Fruit fly (Drosophila melanogaster) whole organism, embryonic: ENCODE measurements around the gene POLDIP2.
A peak's percentile ranks its signal among the peaks of the same experiment; 100 is the strongest.

Experiments
- BEAF-32 ChIP-seq: fragments of 200-800 bp; sonication (Bioruptor generic); optimal IDR thresholded peaks from 3 replicates; lab custom pipeline; 2017; ENCODE audit warnings: missing biosample characterization, missing genetic modification characterization, mild to moderate bottlenecking, moderate library complexity, missing genetic modification reagents
- CG10274 ChIP-seq: fragments of 200-800 bp; sonication (Bioruptor generic); optimal IDR thresholded peaks from 3 replicates; lab custom pipeline; 2017; ENCODE audit warnings: missing biosample characterization, mild to moderate bottlenecking, missing genetic modification characterization
- CG12219 ChIP-seq: fragments of 200-800 bp; sonication (Bioruptor generic); optimal IDR thresholded peaks from 3 replicates; lab custom pipeline; 2018; ENCODE audit warnings: missing biosample characterization, mild to moderate bottlenecking, missing genetic modification characterization
- CG12769 ChIP-seq: fragments of 200-800 bp; sonication (Bioruptor generic); optimal IDR thresholded peaks from 2 replicates; lab custom pipeline; 2019; ENCODE audit warnings: missing biosample characterization, mild to moderate bottlenecking, missing genetic modification characterization, moderate library complexity
- CG14441 ChIP-seq: fragments of 200-800 bp; sonication (Bioruptor generic); IDR thresholded peaks from 2 replicates; pipeline ENCODE4 v1.3.6; 2022; ENCODE audit warnings: missing biosample characterization, missing genetic modification characterization
- CG15514 ChIP-seq: fragments of 200-800 bp; sonication (Bioruptor generic); optimal IDR thresholded peaks from 3 replicates; lab custom pipeline; 2017; ENCODE audit warnings: missing biosample characterization, missing genetic modification characterization, mild to moderate bottlenecking, moderate library complexity, missing genetic modification reagents
- CG15601 ChIP-seq: fragments of 200-800 bp; sonication (Bioruptor generic); optimal IDR thresholded peaks from 3 replicates; lab custom pipeline; 2019; ENCODE audit warnings: missing biosample characterization, mild to moderate bottlenecking, missing genetic modification characterization, moderate library complexity
- CG16813 ChIP-seq: fragments of 200-800 bp; sonication (Bioruptor generic); IDR thresholded peaks from 3 replicates; pipeline ENCODE4 v1.3.6; 2022; ENCODE audit warnings: missing biosample characterization, missing genetic modification characterization; ENCODE audit not compliant: partially characterized antibody
- CG17186 ChIP-seq: fragments of 200-800 bp; sonication (Bioruptor generic); optimal IDR thresholded peaks from 3 replicates; lab custom pipeline; 2017; ENCODE audit warnings: missing biosample characterization, missing genetic modification reagents, missing genetic modification characterization
- CG17802 ChIP-seq: fragments of 200-800 bp; sonication (Bioruptor generic); optimal IDR thresholded peaks from 2 replicates; lab custom pipeline; 2018; ENCODE audit warnings: missing biosample characterization, mild to moderate bottlenecking, missing genetic modification characterization, moderate library complexity
- CG4282 ChIP-seq: fragments of 200-800 bp; sonication (Bioruptor generic); optimal IDR thresholded peaks from 2 replicates; lab custom pipeline; 2016; ENCODE audit warnings: missing biosample characterization, missing genetic modification characterization
- CG4328 ChIP-seq: fragments of 200-800 bp; sonication (Bioruptor generic); optimal IDR thresholded peaks from 3 replicates; lab custom pipeline; 2017; ENCODE audit warnings: missing biosample characterization, missing genetic modification reagents, missing genetic modification characterization
- CG4617 ChIP-seq: fragments of 200-800 bp; sonication (Bioruptor generic); optimal IDR thresholded peaks from 3 replicates; lab custom pipeline; 2016; ENCODE audit warnings: missing biosample characterization, missing genetic modification characterization, borderline replicate concordance
- CG4707 ChIP-seq: fragments of 200-800 bp; sonication (Bioruptor generic); optimal IDR thresholded peaks from 2 replicates; lab custom pipeline; 2018; ENCODE audit warnings: missing biosample characterization, mild to moderate bottlenecking, missing genetic modification characterization, moderate library complexity
- CG4730 ChIP-seq: fragments of 200-800 bp; sonication (Bioruptor generic); IDR thresholded peaks from 2 replicates; pipeline ENCODE4 v1.3.6; 2022; ENCODE audit warnings: missing biosample characterization, missing genetic modification characterization
- CG6272 ChIP-seq: fragments of 200-800 bp; sonication (Bioruptor generic); IDR thresholded peaks from 2 replicates; pipeline ENCODE4 v1.3.6; 2022; ENCODE audit warnings: missing biosample characterization, missing genetic modification characterization
- CG6854 ChIP-seq: fragments of 200-800 bp; sonication (Bioruptor generic); optimal IDR thresholded peaks from 3 replicates; lab custom pipeline; 2017; ENCODE audit warnings: missing biosample characterization, mild to moderate bottlenecking, missing genetic modification characterization
- CG7357 ChIP-seq: fragments of 200-800 bp; sonication (Bioruptor generic); IDR thresholded peaks from 3 replicates; pipeline ENCODE4 v1.3.6; 2022; ENCODE audit warnings: missing biosample characterization, missing genetic modification characterization
- CG7556 ChIP-seq: fragments of 200-800 bp; sonication (Bioruptor generic); optimal IDR thresholded peaks from 2 replicates; lab custom pipeline; 2017; ENCODE audit warnings: missing biosample characterization, mild to moderate bottlenecking, missing genetic modification characterization
- CG8388 ChIP-seq: fragments of 200-800 bp; sonication (Bioruptor generic); optimal IDR thresholded peaks from 2 replicates; lab custom pipeline; 2019; ENCODE audit warnings: missing biosample characterization, mild to moderate bottlenecking, missing genetic modification characterization, moderate library complexity
- CG8478 ChIP-seq: fragments of >200 bp; optimal IDR thresholded peaks from 2 replicates; lab custom pipeline; 2018
- CTCF ChIP-seq: fragments of 200-800 bp; sonication (Bioruptor generic); optimal IDR thresholded peaks from 2 replicates; lab custom pipeline; 2017; ENCODE audit warnings: missing biosample characterization, mild to moderate bottlenecking, missing genetic modification characterization, moderate library complexity
- Dp ChIP-seq: fragments of 200-800 bp; sonication (Bioruptor generic); optimal IDR thresholded peaks from 2 replicates; lab custom pipeline; 2018; ENCODE audit warnings: missing biosample characterization, mild to moderate bottlenecking, missing genetic modification characterization, moderate library complexity
- Hand ChIP-seq: fragments of 200-800 bp; sonication (Bioruptor generic); optimal IDR thresholded peaks from 2 replicates; lab custom pipeline; 2017; ENCODE audit warnings: mild to moderate bottlenecking, missing biosample characterization, missing genetic modification reagents, missing genetic modification characterization
- HmgZ ChIP-seq: fragments of 200-800 bp; sonication (Bioruptor generic); optimal IDR thresholded peaks from 2 replicates; lab custom pipeline; 2018; ENCODE audit warnings: missing biosample characterization, mild to moderate bottlenecking, missing genetic modification characterization
- Hmx ChIP-seq: fragments of 200-800 bp; sonication (Bioruptor generic); optimal IDR thresholded peaks from 2 replicates; lab custom pipeline; 2016; ENCODE audit warnings: missing biosample characterization, missing genetic modification characterization
- Hr3 ChIP-seq: fragments of 200-800 bp; sonication (Bioruptor generic); optimal IDR thresholded peaks from 3 replicates; lab custom pipeline; 2016; ENCODE audit warnings: missing biosample characterization, missing genetic modification characterization
- NC2β ChIP-seq: fragments of 200-800 bp; sonication (Bioruptor generic); optimal IDR thresholded peaks from 2 replicates; lab custom pipeline; 2016; ENCODE audit warnings: missing biosample characterization, missing genetic modification characterization
- Oaz ChIP-seq: fragments of 200-800 bp; sonication (Bioruptor generic); IDR thresholded peaks from 2 replicates; pipeline ENCODE4 v1.3.6; 2022; ENCODE audit warnings: missing biosample characterization, missing genetic modification characterization
- Sin3A ChIP-seq: fragments of >200 bp; optimal IDR thresholded peaks from 2 replicates; lab custom pipeline; 2018
- Usf ChIP-seq: fragments of 200-800 bp; sonication (Bioruptor generic); optimal IDR thresholded peaks from 2 replicates; lab custom pipeline; 2017; ENCODE audit warnings: missing genotype, missing biosample characterization, missing genetic modification characterization
- amos ChIP-seq: fragments of 200-800 bp; sonication (Bioruptor generic); IDR thresholded peaks from 2 replicates; pipeline ENCODE4 v1.3.6; 2022; ENCODE audit warnings: missing biosample characterization, missing genetic modification characterization; ENCODE audit not compliant: partially characterized antibody
- bab2 ChIP-seq: fragments of 200-800 bp; sonication (Bioruptor generic); optimal IDR thresholded peaks from 2 replicates; lab custom pipeline; 2016; ENCODE audit warnings: missing biosample characterization, missing genetic modification characterization
- dimm ChIP-seq: fragments of 200-800 bp; sonication (Bioruptor generic); IDR thresholded peaks from 2 replicates; pipeline ENCODE4 v1.3.6; 2022; ENCODE audit warnings: missing biosample characterization, missing genetic modification characterization
- disco-r ChIP-seq: fragments of 200-800 bp; sonication (Bioruptor generic); optimal IDR thresholded peaks from 2 replicates; lab custom pipeline; 2016; ENCODE audit warnings: missing biosample characterization, missing genetic modification characterization
- ftz-f1 ChIP-seq: fragments of 200-800 bp; sonication (Bioruptor generic); optimal IDR thresholded peaks from 2 replicates; lab custom pipeline; 2016; ENCODE audit warnings: missing biosample characterization, missing genetic modification characterization
- gfzf ChIP-seq: fragments of 200-800 bp; sonication (Bioruptor generic); optimal IDR thresholded peaks from 2 replicates; lab custom pipeline; 2016; ENCODE audit warnings: missing biosample characterization, mild to moderate bottlenecking, missing genetic modification characterization, moderate library complexity
- her ChIP-seq: fragments of 200-800 bp; sonication (Bioruptor generic); optimal IDR thresholded peaks from 2 replicates; lab custom pipeline; 2016; ENCODE audit warnings: missing biosample characterization, missing genetic modification characterization
- hth ChIP-seq: fragments of >200 bp; optimal IDR thresholded peaks from 2 replicates; lab custom pipeline; 2017; ENCODE audit warnings: inconsistent platforms
- knrl ChIP-seq: fragments of 200-800 bp; sonication (Bioruptor generic); IDR thresholded peaks from 3 replicates; pipeline ENCODE4 v1.3.6; 2022; ENCODE audit warnings: missing biosample characterization, missing genetic modification characterization; ENCODE audit not compliant: partially characterized antibody
- mld ChIP-seq: fragments of 200-800 bp; sonication (Bioruptor generic); IDR thresholded peaks from 3 replicates; pipeline ENCODE4 v1.3.6; 2022; ENCODE audit warnings: missing biosample characterization, missing genetic modification characterization; ENCODE audit not compliant: partially characterized antibody
- p53 ChIP-seq: fragments of 200-800 bp; sonication (Bioruptor generic); optimal IDR thresholded peaks from 2 replicates; lab custom pipeline; 2016; ENCODE audit warnings: missing biosample characterization, missing genetic modification characterization
- ranshi ChIP-seq: fragments of 200-800 bp; sonication (Bioruptor generic); IDR thresholded peaks from 2 replicates; pipeline ENCODE4 v1.3.6; 2022; ENCODE audit warnings: missing biosample characterization, missing genetic modification characterization
- seq ChIP-seq: fragments of 200-800 bp; sonication (Bioruptor generic); IDR thresholded peaks from 2 replicates; pipeline ENCODE4 v1.3.6; 2022; ENCODE audit warnings: missing biosample characterization, missing genetic modification characterization
- sna ChIP-seq: fragments of 200-800 bp; sonication (Bioruptor generic); IDR thresholded peaks from 2 replicates; pipeline ENCODE4 v1.3.6; 2022; ENCODE audit warnings: missing biosample characterization, missing genetic modification characterization; ENCODE audit not compliant: partially characterized antibody
- stc ChIP-seq: fragments of 200-800 bp; sonication (Bioruptor generic); IDR thresholded peaks from 2 replicates; pipeline ENCODE4 v1.3.6; 2022; ENCODE audit warnings: missing biosample characterization, missing genetic modification characterization
- tgo ChIP-seq: fragments of 200-800 bp; sonication (Bioruptor generic); IDR thresholded peaks from 3 replicates; pipeline ENCODE4 v1.3.6; 2022; ENCODE audit warnings: missing biosample characterization, missing genetic modification characterization
- tna ChIP-seq: fragments of 200-800 bp; sonication (Bioruptor generic); IDR thresholded peaks from 2 replicates; pipeline ENCODE4 v1.3.6; 2022; ENCODE audit warnings: missing biosample characterization, missing genetic modification characterization; ENCODE audit not compliant: partially characterized antibody
- trem ChIP-seq: fragments of 200-800 bp; optimal IDR thresholded peaks from 3 replicates; lab custom pipeline; 2019; ENCODE audit warnings: missing biosample characterization, mild to moderate bottlenecking, missing genetic modification characterization, moderate library complexity

Gene POLDIP2

dm6 chr3R:5503789-5504387 lies 36.3 kb downstream of the POLDIP2 start (continued):
- TF ChIP-seq CG6854 (GFP tag; lab: Kevin White, UChicago) = no peak
- TF ChIP-seq NC2β (GFP tag; lab: Kevin White, UChicago) = no peak

- TF ChIP-seq CG14441 (no peak), CG15514 (GFP tag; lab: Kevin White, UChicago) (no peak), CG10274 (GFP tag; lab: Kevin White, UChicago) (no peak), HmgZ (tag; lab: Kevin White, UChicago) (no peak), CG7357 (GFP tag; lab: Robert Waterston, UW) (no peak), knrl (GFP tag; lab: Robert Waterston, UW) (no peak), ranshi (GFP tag; lab: Robert Waterston, UW) (no peak), hth (lab: Kevin White, UChicago) (no peak)
Observed at dm6 chr3R:5514759-5515158, 47.2 kb downstream of the POLDIP2 start.

- TF ChIP-seq gfzf (GFP tag; lab: Kevin White, UChicago) (peak; percentile 85), CG8388 (GFP tag; lab: Kevin White, UChicago) (no peak), CG6272 (GFP tag; lab: Robert Waterston, UW) (no peak), Hr3 (GFP tag; lab: Kevin White, UChicago) (no peak), Hand (GFP tag; lab: Kevin White, UChicago) (no peak), stc (GFP tag; lab: Robert Waterston, UW) (no peak), CG4617 (GFP tag; lab: Kevin White, UChicago) (peak; percentile 3), tgo (no peak), BEAF-32 (peak; percentile 49), trem (tag; lab: Kevin White, UChicago) (peak; percentile 50), CG8478 (no peak), CG17186 (GFP tag; lab: Kevin White, UChicago) (peak; percentile 71), CG4328 (GFP tag; lab: Kevin White, UChicago) (no peak), amos (GFP tag; lab: Robert Waterston, UW) (no peak), her (GFP tag; lab: Kevin White, UChicago) (no peak), mld (GFP tag; lab: Robert Waterston, UW) (no peak), CTCF (GFP tag; lab: Kevin White, UChicago) (no peak), CG12769 (no peak), CG16813 (GFP tag; lab: Robert Waterston, UW) (no peak), CG7556 (GFP tag; lab: Kevin White, UChicago) (no peak), CG4730 (no peak), tna (no peak), CG4707 (GFP tag; lab: Kevin White, UChicago) (no peak), Oaz (no peak), disco-r (GFP tag; lab: Kevin White, UChicago) (no peak), CG15601 (tag; lab: Kevin White, UChicago) (no peak), Usf (GFP tag; lab: Kevin White, UChicago) (no peak), CG12219 (GFP tag; lab: Kevin White, UChicago) (no peak), CG17802 (tag; lab: Kevin White, UChicago) (no peak), Sin3A (lab: Kevin White, UChicago) (peak; percentile 37), Dp (GFP tag; lab: Kevin White, UChicago) (peak; percentile 79), CG4282 (GFP tag; lab: Kevin White, UChicago) (no peak), bab2 (GFP tag; lab: Kevin White, UChicago) (no peak), seq (GFP tag; lab: Robert Waterston, UW) (no peak), sna (GFP tag; lab: Robert Waterston, UW) (no peak), Hmx (GFP tag; lab: Kevin White, UChicago) (no peak), dimm (no peak), p53 (no peak), ftz-f1 (GFP tag; lab: Kevin White, UChicago) (no peak)
Observed at dm6 chr3R:5516582-5517001, 49.0 kb downstream of the POLDIP2 start.
